Fruit fly (Drosophila melanogaster) whole organism, embryonic: ENCODE results near the gene CG13667.

Experiments
- Atf-2 ChIP-seq: fragments of 200-800 bp; sonication (Bioruptor generic); optimal IDR thresholded peaks from 2 replicates; lab custom pipeline; 2016; ENCODE audit warnings: missing biosample characterization, missing genetic modification characterization
- BEAF-32 ChIP-seq: fragments of 200-800 bp; sonication (Bioruptor generic); optimal IDR thresholded peaks from 3 replicates; lab custom pipeline; 2017; ENCODE audit warnings: missing biosample characterization, missing genetic modification characterization, mild to moderate bottlenecking, moderate library complexity, missing genetic modification reagents
- CG10267 ChIP-seq: fragments of 200-800 bp; sonication (Bioruptor generic); optimal IDR thresholded peaks from 2 replicates; lab custom pipeline; 2018; ENCODE audit warnings: missing biosample characterization, mild to moderate bottlenecking, missing genetic modification characterization, moderate library complexity
- CG10431 ChIP-seq: fragments of 200-800 bp; sonication (Bioruptor generic); optimal IDR thresholded peaks from 3 replicates; lab custom pipeline; 2018; ENCODE audit warnings: missing biosample characterization, mild to moderate bottlenecking, missing genetic modification characterization
- CG1233 ChIP-seq: fragments of 200-800 bp; sonication (Bioruptor generic); optimal IDR thresholded peaks from 4 replicates; lab custom pipeline; 2018; ENCODE audit warnings: missing biosample characterization, mild to moderate bottlenecking, missing genetic modification characterization
- CG12744 ChIP-seq: fragments of 200-800 bp; sonication (Bioruptor generic); optimal IDR thresholded peaks from 2 replicates; lab custom pipeline; 2016; ENCODE audit warnings: missing biosample characterization, missing genetic modification characterization
- CG14050 ChIP-seq: fragments of 200-800 bp; sonication (Bioruptor generic); IDR thresholded peaks from 3 replicates; pipeline ENCODE4 v1.3.6; 2022; ENCODE audit warnings: missing biosample characterization, missing genetic modification characterization
- CG17361 ChIP-seq: fragments of 200-800 bp; sonication (Bioruptor generic); IDR thresholded peaks from 3 replicates; pipeline ENCODE4 v1.3.6; 2022; ENCODE audit warnings: missing biosample characterization, missing genetic modification characterization
- CG2875 ChIP-seq: fragments of 200-800 bp; sonication (Bioruptor generic); optimal IDR thresholded peaks from 2 replicates; lab custom pipeline; 2017; ENCODE audit warnings: missing biosample characterization, mild to moderate bottlenecking, missing genetic modification characterization, missing genetic modification reagents
- CG2889 ChIP-seq: fragments of 200-800 bp; sonication (Bioruptor generic); IDR thresholded peaks from 3 replicates; pipeline ENCODE4 v1.3.6; 2022; ENCODE audit warnings: missing biosample characterization, missing genetic modification characterization
- CG32772 ChIP-seq: fragments of 200-800 bp; sonication (Bioruptor generic); IDR thresholded peaks from 2 replicates; pipeline ENCODE4 v1.3.6; 2022; ENCODE audit warnings: missing biosample characterization, missing genetic modification characterization
- CG3407 ChIP-seq: fragments of 200-800 bp; sonication (Bioruptor generic); optimal IDR thresholded peaks from 2 replicates; lab custom pipeline; 2018; ENCODE audit warnings: missing biosample characterization, mild to moderate bottlenecking, missing genetic modification characterization
- CG3995 ChIP-seq: fragments of 200-800 bp; sonication (Bioruptor generic); optimal IDR thresholded peaks from 3 replicates; lab custom pipeline; 2016; ENCODE audit warnings: missing biosample characterization, missing genetic modification characterization
- CG4617 ChIP-seq: fragments of 200-800 bp; sonication (Bioruptor generic); optimal IDR thresholded peaks from 3 replicates; lab custom pipeline; 2016; ENCODE audit warnings: missing biosample characterization, missing genetic modification characterization, borderline replicate concordance
- CG4820 ChIP-seq: fragments of 200-800 bp; sonication (Bioruptor generic); optimal IDR thresholded peaks from 3 replicates; lab custom pipeline; 2016; ENCODE audit warnings: missing biosample characterization, missing genetic modification characterization
- CG6175 ChIP-seq: fragments of 200-800 bp; sonication (Bioruptor generic); IDR thresholded peaks from 3 replicates; pipeline ENCODE4 v1.3.6; 2022; ENCODE audit warnings: missing biosample characterization, missing genetic modification characterization
- CG8089 ChIP-seq: fragments of 200-800 bp; sonication (Bioruptor generic); optimal IDR thresholded peaks from 3 replicates; lab custom pipeline; 2016; ENCODE audit warnings: missing biosample characterization, missing genetic modification characterization
- CG8765 ChIP-seq: fragments of 200-800 bp; sonication (Bioruptor generic); IDR thresholded peaks from 2 replicates; pipeline ENCODE4 v1.3.6; 2022; ENCODE audit warnings: missing biosample characterization, missing genetic modification characterization
- CG9817 ChIP-seq: fragments of 200-800 bp; sonication (Bioruptor generic); optimal IDR thresholded peaks from 2 replicates; lab custom pipeline; 2018; ENCODE audit warnings: missing biosample characterization, mild to moderate bottlenecking, missing genetic modification characterization, moderate library complexity
- Ets97D ChIP-seq: fragments of 200-800 bp; sonication (Bioruptor generic); optimal IDR thresholded peaks from 3 replicates; lab custom pipeline; 2016; ENCODE audit warnings: missing biosample characterization, missing genetic modification characterization
- H15 ChIP-seq: fragments of 200-800 bp; sonication (Bioruptor generic); IDR thresholded peaks from 3 replicates; pipeline ENCODE4 v1.3.6; 2022; ENCODE audit warnings: missing biosample characterization, missing genetic modification characterization
- NfI ChIP-seq: fragments of 200-800 bp; sonication (Bioruptor generic); optimal IDR thresholded peaks from 3 replicates; lab custom pipeline; 2018; ENCODE audit warnings: missing biosample characterization, mild to moderate bottlenecking, missing genetic modification characterization, moderate library complexity
- Oaz ChIP-seq: fragments of 200-800 bp; sonication (Bioruptor generic); IDR thresholded peaks from 2 replicates; pipeline ENCODE4 v1.3.6; 2022; ENCODE audit warnings: missing biosample characterization, missing genetic modification characterization
- Opbp ChIP-seq: fragments of 200-800 bp; sonication (Bioruptor generic); IDR thresholded peaks from 3 replicates; pipeline ENCODE4 v1.3.6; 2022; ENCODE audit warnings: missing biosample characterization, missing genetic modification characterization; ENCODE audit not compliant: partially characterized antibody
- Sin3A ChIP-seq: fragments of >200 bp; optimal IDR thresholded peaks from 2 replicates; lab custom pipeline; 2018
- Sox100B ChIP-seq: fragments of 200-800 bp; sonication (Bioruptor generic); optimal IDR thresholded peaks from 3 replicates; lab custom pipeline; 2018; ENCODE audit warnings: missing biosample characterization, mild to moderate bottlenecking, missing genetic modification characterization
- TFAM ChIP-seq: fragments of 200-800 bp; sonication (Bioruptor generic); optimal IDR thresholded peaks from 2 replicates; lab custom pipeline; 2017; ENCODE audit warnings: missing biosample characterization, missing genetic modification characterization, inconsistent platforms
- Trl ChIP-seq, 3 experiments: fragments of >200 bp in 2 of 3; fragments of 200-800 bp in 1 of 3; sonication (Bioruptor generic) in 1 of 3; optimal IDR thresholded peaks; 2 replicates in 1 of 3; 3 replicates in 2 of 3; lab custom pipeline; 2016 to 2017; ENCODE audit warnings: missing biosample characterization in 1 of 3, missing genetic modification characterization in 1 of 3
- Usf ChIP-seq: fragments of 200-800 bp; sonication (Bioruptor generic); optimal IDR thresholded peaks from 2 replicates; lab custom pipeline; 2017; ENCODE audit warnings: missing genotype, missing biosample characterization, missing genetic modification characterization
- amos ChIP-seq: fragments of 200-800 bp; sonication (Bioruptor generic); IDR thresholded peaks from 2 replicates; pipeline ENCODE4 v1.3.6; 2022; ENCODE audit warnings: missing biosample characterization, missing genetic modification characterization; ENCODE audit not compliant: partially characterized antibody
- aop ChIP-seq: fragments of 200-800 bp; sonication (Bioruptor generic); IDR thresholded peaks from 2 replicates; pipeline ENCODE4 v1.3.6; 2022; ENCODE audit warnings: missing biosample characterization, missing genetic modification characterization
- ara ChIP-seq: fragments of 200-800 bp; sonication (Bioruptor generic); IDR thresholded peaks from 2 replicates; pipeline ENCODE4 v1.3.6; 2022; ENCODE audit warnings: missing biosample characterization, missing genetic modification characterization
- ato ChIP-seq: fragments of 200-800 bp; sonication (Bioruptor generic); IDR thresholded peaks from 2 replicates; pipeline ENCODE4 v1.3.6; 2022; ENCODE audit warnings: missing biosample characterization, missing genetic modification characterization; ENCODE audit not compliant: partially characterized antibody
- br ChIP-seq: fragments of >200 bp; optimal IDR thresholded peaks from 2 replicates; lab custom pipeline; 2017
- dmrt11E ChIP-seq: fragments of 200-800 bp; sonication (Bioruptor generic); optimal IDR thresholded peaks from 3 replicates; lab custom pipeline; 2018; ENCODE audit warnings: missing biosample characterization, mild to moderate bottlenecking, missing genetic modification characterization, moderate library complexity
- dpn ChIP-seq, 2 experiments: fragments of 200-800 bp; sonication (Bioruptor generic); optimal IDR thresholded peaks; 3 replicates each; lab custom pipeline; 2016; ENCODE audit warnings: missing biosample characterization in 2 of 2, missing genetic modification characterization in 2 of 2
- dysf ChIP-seq: fragments of 200-800 bp; sonication (Bioruptor generic); IDR thresholded peaks from 3 replicates; pipeline ENCODE4 v1.3.6; 2022; ENCODE audit warnings: missing biosample characterization, missing genetic modification characterization
- eve ChIP-seq, 2 experiments: fragments of >200 bp; optimal IDR thresholded peaks; 2 replicates each; lab custom pipeline; 2017; ENCODE audit warnings: missing biosample characterization in 2 of 2, missing genetic modification characterization in 2 of 2
- ewg ChIP-seq: fragments of 200-800 bp; sonication (Bioruptor generic); optimal IDR thresholded peaks from 3 replicates; lab custom pipeline; 2017; ENCODE audit warnings: mild to moderate bottlenecking, missing biosample characterization, missing genetic modification reagents, missing genetic modification characterization
- fu2 ChIP-seq: fragments of 200-800 bp; sonication (Bioruptor generic); optimal IDR thresholded peaks from 2 replicates; lab custom pipeline; 2016; ENCODE audit warnings: missing biosample characterization, missing genetic modification characterization
- gt ChIP-seq: fragments of 200-800 bp; sonication (Bioruptor generic); IDR thresholded peaks from 2 replicates; pipeline ENCODE4 v1.3.6; 2022; ENCODE audit warnings: missing biosample characterization, missing genetic modification characterization
- her ChIP-seq: fragments of 200-800 bp; sonication (Bioruptor generic); optimal IDR thresholded peaks from 2 replicates; lab custom pipeline; 2016; ENCODE audit warnings: missing biosample characterization, missing genetic modification characterization
- jigr1 ChIP-seq: fragments of 200-800 bp; sonication (Bioruptor generic); IDR thresholded peaks from 3 replicates; pipeline ENCODE4 v1.3.6; 2022; ENCODE audit warnings: missing biosample characterization, missing genetic modification characterization
- kni ChIP-seq: fragments of 200-800 bp; sonication (Bioruptor generic); optimal IDR thresholded peaks from 3 replicates; lab custom pipeline; 2017; ENCODE audit warnings: mild to moderate bottlenecking, missing biosample characterization, missing genetic modification reagents, missing genetic modification characterization
- mirr ChIP-seq: fragments of 200-800 bp; sonication (Bioruptor generic); optimal IDR thresholded peaks from 3 replicates; lab custom pipeline; 2018; ENCODE audit warnings: missing biosample characterization, mild to moderate bottlenecking, missing genetic modification characterization
- odd ChIP-seq: fragments of 200-800 bp; sonication (Bioruptor generic); optimal IDR thresholded peaks from 2 replicates; lab custom pipeline; 2017; ENCODE audit warnings: missing biosample characterization, mild to moderate bottlenecking, missing genetic modification characterization
- peb ChIP-seq: fragments of 200-800 bp; sonication (Bioruptor generic); IDR thresholded peaks from 2 replicates; pipeline ENCODE4 v1.3.6; 2022; ENCODE audit warnings: missing biosample characterization, missing genetic modification characterization
- schlank ChIP-seq: fragments of 200-800 bp; sonication (Bioruptor generic); optimal IDR thresholded peaks from 2 replicates; lab custom pipeline; 2018; ENCODE audit warnings: missing biosample characterization, mild to moderate bottlenecking, missing genetic modification characterization
- sna ChIP-seq: fragments of 200-800 bp; sonication (Bioruptor generic); IDR thresholded peaks from 2 replicates; pipeline ENCODE4 v1.3.6; 2022; ENCODE audit warnings: missing biosample characterization, missing genetic modification characterization; ENCODE audit not compliant: partially characterized antibody
- stc ChIP-seq: fragments of 200-800 bp; sonication (Bioruptor generic); IDR thresholded peaks from 2 replicates; pipeline ENCODE4 v1.3.6; 2022; ENCODE audit warnings: missing biosample characterization, missing genetic modification characterization

CG13667 gene

dm6 chr3L:8446050-8446781 is 41.0 kb downstream of the CG13667 start (continued):
- TF ChIP-seq amos (GFP tag; lab: Robert Waterston, UW) (no peak), dysf (peak; percentile 62; the same call in 2 of the 3 replicates), CG2875 (GFP tag; lab: Kevin White, UChicago) (no peak), BEAF-32 (GFP tag; lab: Kevin White, UChicago) (no peak), CG8089 (GFP tag; lab: Kevin White, UChicago) (no peak), ewg (GFP tag; lab: Kevin White, UChicago) (no peak), CG6175 (no peak), CG10267 (tag; lab: Kevin White, UChicago) (peak; percentile 20), Opbp (no peak), aop (GFP tag; lab: Robert Waterston, UW) (no peak), gt (no peak), Oaz (no peak), mirr (GFP tag; lab: Kevin White, UChicago) (peak; percentile 58), Sox100B (GFP tag; lab: Kevin White, UChicago) (peak; percentile 32), dpn (GFP tag; optimal IDR thresholded peaks at IDR 0.05; lab: Kevin White, UChicago) (peak; percentile 51 to 55), ato (GFP tag; lab: Robert Waterston, UW) (no peak), CG8765 (GFP tag; lab: Robert Waterston, UW) (no peak), CG17361 (peak; percentile 39; the same call in 1 of the 3 replicates), CG12744 (GFP tag; lab: Kevin White, UChicago) (no peak), her (GFP tag; lab: Kevin White, UChicago) (peak; percentile 64), CG2889 (GFP tag; lab: Robert Waterston, UW) (no peak), CG32772 (no peak), CG4617 (GFP tag; lab: Kevin White, UChicago) (peak; percentile 10), stc (no peak; the same call in 1 of the 2 replicates), peb (no peak), CG14050 (GFP tag; lab: Robert Waterston, UW) (peak; percentile 59; the same call in 2 of the 3 replicates), jigr1 (no peak), Ets97D (GFP tag; lab: Kevin White, UChicago) (peak; percentile 13), dmrt11E (tag; lab: Kevin White, UChicago) (no peak), eve (GFP tag; optimal IDR thresholded peaks at IDR 0.05; lab: Kevin White, UChicago) (no peak), CG10431 (GFP tag; lab: Kevin White, UChicago) (no peak), ara (GFP tag; lab: Robert Waterston, UW) (no peak), CG3995 (GFP tag; lab: Kevin White, UChicago) (no peak), br (lab: Kevin White, UChicago) (no peak), Trl (optimal IDR thresholded peaks at IDR 0.05; lab: Kevin White, UChicago) (no peak), Trl (GFP tag; optimal IDR thresholded peaks at IDR 0.05; lab: Kevin White, UChicago) (peak; percentile 10), CG9817 (peak; percentile 60), Usf (GFP tag; lab: Kevin White, UChicago) (no peak), kni (GFP tag; lab: Kevin White, UChicago) (no peak), TFAM (GFP tag; lab: Kevin White, UChicago) (no peak), odd (GFP tag; lab: Kevin White, UChicago) (peak; percentile 42), Atf-2 (GFP tag; lab: Kevin White, UChicago) (no peak), CG1233 (GFP tag; lab: Kevin White, UChicago) (peak; percentile 54), sna (GFP tag; lab: Robert Waterston, UW) (no peak), H15 (GFP tag; lab: Robert Waterston, UW) (no peak), schlank (tag; lab: Kevin White, UChicago) (peak; percentile 60), NfI (peak; percentile 65), fu2 (GFP tag; lab: Kevin White, UChicago) (no peak), CG4820 (GFP tag; lab: Kevin White, UChicago) (peak; percentile 3), CG3407 (GFP tag; lab: Kevin White, UChicago) (no peak), Sin3A (lab: Kevin White, UChicago) (no peak)
